Worm (Caenorhabditis elegans): ENCODE measurements around the gene F59B1.2.

- TF ChIP-seq dao-5 (tag; optimal IDR thresholded peaks at IDR 0.05), result no peak
- no peak for TF ChIP-seq him-1 (tag; optimal IDR thresholded peaks at IDR 0.05)
- TF ChIP-seq W03F9.2 (tag; optimal IDR thresholded peaks at IDR 0.05), result no peak
These were observed 11.1 kb downstream of the F59B1.2 start, which contains the start of gene F59B1.8 for ce11 chrV:3644193-3644693.
